Fruit fly (Drosophila melanogaster) Kc167 (cell line): ENCODE results near the gene PKD.

Source experiments
- Myc ChIP-seq: fragments of >200 bp; optimal IDR thresholded peaks from 2 replicates; lab custom pipeline; 2017; ENCODE audit warnings: missing external identifiers
- Sin3A ChIP-seq: fragments of >200 bp; optimal IDR thresholded peaks from 2 replicates; lab custom pipeline; 2018; ENCODE audit warnings: missing external identifiers
- h ChIP-seq: fragments of >200 bp; optimal IDR thresholded peaks from 3 replicates; lab custom pipeline; 2018; ENCODE audit warnings: missing external identifiers
- insv ChIP-seq: fragments of >200 bp; optimal IDR thresholded peaks from 3 replicates; lab custom pipeline; 2018; ENCODE audit warnings: missing external identifiers
- psq ChIP-seq: fragments of >200 bp; optimal IDR thresholded peaks from 2 replicates; lab custom pipeline; 2017; ENCODE audit warnings: missing external identifiers
- ttk ChIP-seq: sonication (Bioruptor generic); optimal IDR thresholded peaks from 2 replicates; lab custom pipeline; 2017; ENCODE audit warnings: missing external identifiers

The PKD gene

DNA sequence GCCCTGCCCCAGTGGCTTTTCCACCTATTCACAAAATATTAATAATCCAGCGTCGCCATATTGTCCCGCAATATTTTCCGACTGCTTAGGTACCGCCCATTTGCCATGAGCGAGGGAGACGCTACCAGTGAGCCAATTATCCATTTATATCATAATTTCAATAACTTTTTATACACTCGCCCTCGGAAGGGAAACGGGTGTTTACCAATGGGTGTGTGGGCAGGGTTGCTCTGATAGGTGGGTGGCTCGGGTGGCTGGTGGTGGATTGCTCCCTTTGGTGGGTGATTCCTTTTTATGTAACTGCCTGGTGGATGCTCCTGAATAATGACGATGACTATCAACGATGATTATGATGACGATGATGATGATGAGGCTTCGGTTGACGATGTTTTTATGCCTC lies 47.5 kb downstream of the PKD start:
- TF ChIP-seq insv (lab: Kevin White, UChicago), result no peak

DNA sequence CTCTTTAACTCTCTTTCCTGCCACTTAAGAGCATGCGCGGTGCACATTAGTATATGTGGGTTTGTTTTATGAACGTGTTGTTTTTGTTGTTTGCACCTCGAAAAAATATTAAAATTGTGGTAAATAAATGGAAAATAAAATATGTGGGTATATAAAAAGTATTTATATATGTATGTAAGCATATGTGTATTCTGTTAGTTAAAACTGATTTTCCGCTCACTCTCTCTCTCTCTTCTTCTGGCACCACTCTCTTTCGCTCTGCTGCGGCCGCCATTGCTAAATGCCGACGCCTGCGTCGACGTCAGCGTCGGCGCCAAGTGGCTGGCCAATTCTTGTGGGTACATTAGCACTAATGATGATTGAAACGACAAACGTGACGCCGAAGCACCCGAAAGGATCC lies 48.9 kb downstream of the PKD start:
- TF ChIP-seq ttk (lab: Kevin White, UChicago), result no peak
- TF ChIP-seq psq, result no peak
- TF ChIP-seq Myc (lab: Kevin White, UChicago), result no peak
- no peak for TF ChIP-seq insv (lab: Kevin White, UChicago)
- TF ChIP-seq Sin3A (lab: Kevin White, UChicago), result no peak
- no peak for TF ChIP-seq h

DNA sequence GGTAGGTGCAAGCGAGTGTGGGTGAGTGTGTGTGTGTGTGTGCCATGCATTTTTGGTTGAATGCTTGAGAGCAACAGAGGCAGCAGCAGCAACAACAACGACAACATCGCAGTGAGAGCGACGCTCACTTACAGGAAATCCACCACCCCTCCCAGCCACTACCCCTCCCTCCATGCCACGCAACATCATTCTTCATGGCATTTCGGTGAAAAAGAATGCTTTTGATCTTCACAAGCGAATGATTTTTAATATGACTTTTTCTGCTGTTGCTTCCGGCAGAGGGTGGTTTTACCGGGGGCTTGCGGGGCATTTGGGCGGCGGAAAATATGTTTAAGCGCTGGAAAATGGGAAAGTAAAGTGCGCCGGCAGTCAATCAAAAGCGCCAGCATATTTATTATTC lies 52.6 kb downstream of the PKD start:
- TF ChIP-seq ttk (lab: Kevin White, UChicago), result no peak
- no peak for TF ChIP-seq insv (lab: Kevin White, UChicago)
- TF ChIP-seq psq, result no peak
- no peak for TF ChIP-seq h
- TF ChIP-seq Myc (lab: Kevin White, UChicago), result no peak
- TF ChIP-seq Sin3A (lab: Kevin White, UChicago), result no peak

DNA sequence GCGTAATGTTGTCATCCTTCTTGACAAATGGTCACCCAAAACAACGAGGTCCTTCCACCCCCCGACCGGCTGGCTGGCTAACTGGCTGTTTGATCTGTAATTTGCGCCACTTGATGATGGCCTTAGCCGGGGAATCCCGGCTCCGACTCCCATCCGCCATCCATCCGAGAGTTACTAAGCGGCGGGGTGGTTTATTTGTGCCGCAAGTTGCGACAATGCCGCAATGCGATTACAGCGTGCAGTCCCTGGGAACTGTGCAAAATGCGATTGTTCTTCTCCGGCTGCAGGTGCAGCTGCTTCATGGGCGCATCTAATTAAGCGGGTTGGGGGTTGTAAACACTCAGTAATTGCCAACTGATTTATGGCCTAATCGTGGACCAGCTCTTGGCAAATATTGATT lies 54.2 kb downstream of the PKD start:
- TF ChIP-seq ttk (lab: Kevin White, UChicago), result no peak
- TF ChIP-seq h, result no peak
- no peak for TF ChIP-seq Sin3A (lab: Kevin White, UChicago)
- no peak for TF ChIP-seq Myc (lab: Kevin White, UChicago)
- TF ChIP-seq psq, result no peak
- TF ChIP-seq insv (lab: Kevin White, UChicago), result no peak

DNA sequence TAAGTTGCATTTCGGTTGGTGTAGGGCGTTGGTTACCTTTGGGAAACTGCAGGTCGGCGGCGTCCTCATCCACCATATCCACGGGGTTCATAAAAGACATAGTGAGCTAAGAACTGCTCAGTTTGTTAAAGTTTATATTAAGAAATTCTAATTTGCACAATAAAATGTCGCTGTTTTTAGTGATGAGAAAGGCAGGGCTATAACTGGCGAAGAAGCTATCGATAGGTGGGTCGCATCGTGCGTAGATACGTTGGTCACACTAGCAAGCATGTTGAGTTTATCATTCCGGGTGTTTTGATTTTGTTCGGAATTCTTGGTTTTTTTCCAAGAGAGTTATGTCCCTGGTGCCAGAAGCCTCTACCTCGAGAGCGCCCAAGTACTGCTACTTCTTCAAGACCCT lies 58.9 kb downstream of the PKD start, which contains the start of the genes Ada2a, Polr2D, Tgs1 and moi:
TSS of gene Ada2a (minus strand) at position 207 of the 400 bp plus-strand sequence.
TSS of gene Polr2D (minus strand) at position 207 of the 400 bp plus-strand sequence.
TSS of gene Tgs1 (plus strand) at position 250 of the 400 bp plus-strand sequence.
TSS of gene moi (plus strand) at position 250 of the 400 bp plus-strand sequence.
- TF ChIP-seq psq (no peak), Myc (lab: Kevin White, UChicago) (no peak), ttk (lab: Kevin White, UChicago) (no peak), insv (lab: Kevin White, UChicago) (no peak), h (no peak)
